Comparison of ENCODE assay signal across 1 fruit fly cellular context in genomic region chrX:6338738-6339614, dm6.
TF ChIP-seq lines count a peak whose summit lies in the region.

No protein-coding gene starts in this region.

TF ChIP-seq in whole organism, embryonic, 481 proteins besides CTCF, POLR2A, EP300 and RAD21 (continued from another document):
- no peak for TF ChIP-seq CG1602 (GFP tag; optimal IDR thresholded peaks at IDR 0.05; lab: Kevin White, UChicago)
- no peak for TF ChIP-seq Side (GFP tag; optimal IDR thresholded peaks at IDR 0.05; lab: Kevin White, UChicago)
- TF ChIP-seq dimm (GFP tag; IDR thresholded peaks at IDR 0.05; lab: Robert Waterston, UW), result no peak
- TF ChIP-seq fd96Cb (tag; optimal IDR thresholded peaks at IDR 0.05; lab: Kevin White, UChicago), result no peak
- no peak for TF ChIP-seq Max (GFP tag; optimal IDR thresholded peaks at IDR 0.05; lab: Kevin White, UChicago)
- 0 out of 3 replicates have a peak, but pooled peaks have one; percentile 30 for TF ChIP-seq tgo (GFP tag; IDR thresholded peaks at IDR 0.05; lab: Robert Waterston, UW)
- no peak for TF ChIP-seq dan (GFP tag; IDR thresholded peaks at IDR 0.05; lab: Robert Waterston, UW)
- TF ChIP-seq Blimp-1 (GFP tag; optimal IDR thresholded peaks at IDR 0.05; lab: Kevin White, UChicago), result peak; percentile 11
- TF ChIP-seq CG9932 (GFP tag; IDR thresholded peaks at IDR 0.05; lab: Robert Waterston, UW), result peak; percentile 44
- TF ChIP-seq E2f2 (GFP tag; IDR thresholded peaks at IDR 0.05; lab: Robert Waterston, UW), result no peak
- TF ChIP-seq Sry-δ (GFP tag; optimal IDR thresholded peaks at IDR 0.05; lab: Kevin White, UChicago), result no peak
- no peak for TF ChIP-seq MESR4 (GFP tag; optimal IDR thresholded peaks at IDR 0.05; lab: Kevin White, UChicago)
- TF ChIP-seq lmd (GFP tag; IDR thresholded peaks at IDR 0.05; lab: Robert Waterston, UW), result peak; percentile 18; the same call in 1 of the 2 replicates
- no peak for TF ChIP-seq Atf-2 (GFP tag; optimal IDR thresholded peaks at IDR 0.05; lab: Kevin White, UChicago)
- no peak for TF ChIP-seq CG12071 (GFP tag; optimal IDR thresholded peaks at IDR 0.05; lab: Kevin White, UChicago)
- no peak for TF ChIP-seq sens-2 (GFP tag; IDR thresholded peaks at IDR 0.05; lab: Robert Waterston, UW)
- TF ChIP-seq CkIIα-i1 (GFP tag; IDR thresholded peaks at IDR 0.05; lab: Robert Waterston, UW), result no peak
- TF ChIP-seq nau (GFP tag; optimal IDR thresholded peaks at IDR 0.05; lab: Kevin White, UChicago), result no peak
- TF ChIP-seq CG7556 (GFP tag; optimal IDR thresholded peaks at IDR 0.05; lab: Kevin White, UChicago), result peak; percentile 54
- TF ChIP-seq E2f1 (GFP tag; IDR thresholded peaks at IDR 0.05; lab: Robert Waterston, UW), result no peak
- no peak for TF ChIP-seq tll (GFP tag; optimal IDR thresholded peaks at IDR 0.05; lab: Kevin White, UChicago)
- TF ChIP-seq Bteb2 (GFP tag; optimal IDR thresholded peaks at IDR 0.05; lab: Kevin White, UChicago), result no peak
- TF ChIP-seq GATAe (GFP tag; conservative IDR thresholded peaks at IDR 0.05; lab: Robert Waterston, UW), result no peak
- TF ChIP-seq CG13296 (GFP tag; optimal IDR thresholded peaks at IDR 0.05; lab: Kevin White, UChicago), result no peak
- TF ChIP-seq CG3281 (GFP tag; optimal IDR thresholded peaks at IDR 0.05; lab: Kevin White, UChicago), result no peak
- peak; percentile 37 for TF ChIP-seq lab (GFP tag; optimal IDR thresholded peaks at IDR 0.05; lab: Kevin White, UChicago)
- TF ChIP-seq al (GFP tag; IDR thresholded peaks at IDR 0.05; lab: Robert Waterston, UW), result no peak
- TF ChIP-seq CG7839 (tag; optimal IDR thresholded peaks at IDR 0.05; lab: Kevin White, UChicago), result peak; percentile 39
- peak; percentile 8; the same call in 1 of the 3 replicates for TF ChIP-seq H15 (GFP tag; IDR thresholded peaks at IDR 0.05; lab: Robert Waterston, UW)
- TF ChIP-seq dmrt99B (tag; optimal IDR thresholded peaks at IDR 0.05; lab: Kevin White, UChicago), result peak; percentile 32
- no peak for TF ChIP-seq CG17829 (tag; optimal IDR thresholded peaks at IDR 0.05; lab: Kevin White, UChicago)
- TF ChIP-seq CG4730 (GFP tag; IDR thresholded peaks at IDR 0.05; lab: Robert Waterston, UW), result no peak
- peak; percentile 25 for TF ChIP-seq pho (GFP tag; optimal IDR thresholded peaks at IDR 0.05; lab: Kevin White, UChicago)
- no peak for TF ChIP-seq CG4854 (GFP tag; optimal IDR thresholded peaks at IDR 0.05; lab: Kevin White, UChicago)
- TF ChIP-seq da (GFP tag; optimal IDR thresholded peaks at IDR 0.05; lab: Kevin White, UChicago), result no peak
- no peak for TF ChIP-seq Optix (GFP tag; IDR thresholded peaks at IDR 0.05; lab: Robert Waterston, UW)
- no peak for TF ChIP-seq kni (GFP tag; optimal IDR thresholded peaks at IDR 0.05; lab: Kevin White, UChicago)
- TF ChIP-seq Myb (GFP tag; optimal IDR thresholded peaks at IDR 0.05; lab: Kevin White, UChicago), result no peak
- no peak for TF ChIP-seq Dip2 (GFP tag; IDR thresholded peaks at IDR 0.05; lab: Robert Waterston, UW)
- TF ChIP-seq Abd-B (GFP tag; optimal IDR thresholded peaks at IDR 0.05; lab: Kevin White, UChicago), result no peak
- TF ChIP-seq chn (GFP tag; optimal IDR thresholded peaks at IDR 0.05; lab: Kevin White, UChicago), result no peak
- TF ChIP-seq CG6813 (GFP tag; optimal IDR thresholded peaks at IDR 0.05; lab: Kevin White, UChicago), result no peak
- no peak for TF ChIP-seq zen (tag; optimal IDR thresholded peaks at IDR 0.05; lab: Kevin White, UChicago)
- peak; percentile 24 for TF ChIP-seq ind (GFP tag; optimal IDR thresholded peaks at IDR 0.05; lab: Kevin White, UChicago)
- no peak for TF ChIP-seq CG42726 (GFP tag; IDR thresholded peaks at IDR 0.05; lab: Robert Waterston, UW; ENCODE audit: partially characterized antibody)
- no peak for TF ChIP-seq CG11398 (GFP tag; optimal IDR thresholded peaks at IDR 0.05; lab: Kevin White, UChicago)
TF ChIP-seq in whole organism, embryonic: peak in this region for 83.
